Worm (Caenorhabditis elegans) whole organism, young adult: ENCODE measurements around the gene cyn-13.

ENCODE experiments used
- ZK185.1 ChIP-seq: sonication (generic microtip); optimal IDR thresholded peaks from 2 replicates; lab custom pipeline; 2016; ENCODE audit warnings: mild to moderate bottlenecking, missing genetic modification characterization, missing compliant biosample characterization; ENCODE audit not compliant: poor library complexity, severe bottlenecking
- ama-1 ChIP-seq, 3 experiments: fragments of 150-350 bp in 1 of 3; sonication (generic microtip) in 2 of 3; optimal IDR thresholded peaks; 2 replicates each; lab custom pipeline; 2014 to 2018; ENCODE audit warnings: missing biosample characterization in 2 of 3, missing genetic modification characterization in 2 of 3, missing genetic modification reagents in 2 of 3
- ceh-91 ChIP-seq: fragments of 200-800 bp; sonication (Bioruptor generic); IDR thresholded peaks from 2 replicates; pipeline ENCODE4 v1.3.6; 2022; ENCODE audit warnings: missing genetic modification reagents, missing genetic modification characterization, missing compliant biosample characterization

- TF ChIP-seq ZK185.1 (tag; lab: Kevin White, UChicago) (no peak), ama-1 (optimal IDR thresholded peaks at IDR 0.05; lab: Kevin White, UChicago) (no peak), ama-1 (GFP tag; optimal IDR thresholded peaks at IDR 0.05; lab: Kevin White, UChicago) (no peak), ceh-91 (GFP tag; lab: Robert Waterston, UW) (no peak)
Observed at ce11 chrIV:17126512-17126911, 10.1 kb upstream of the cyn-13 start.
